In the genomic region with DNA sequence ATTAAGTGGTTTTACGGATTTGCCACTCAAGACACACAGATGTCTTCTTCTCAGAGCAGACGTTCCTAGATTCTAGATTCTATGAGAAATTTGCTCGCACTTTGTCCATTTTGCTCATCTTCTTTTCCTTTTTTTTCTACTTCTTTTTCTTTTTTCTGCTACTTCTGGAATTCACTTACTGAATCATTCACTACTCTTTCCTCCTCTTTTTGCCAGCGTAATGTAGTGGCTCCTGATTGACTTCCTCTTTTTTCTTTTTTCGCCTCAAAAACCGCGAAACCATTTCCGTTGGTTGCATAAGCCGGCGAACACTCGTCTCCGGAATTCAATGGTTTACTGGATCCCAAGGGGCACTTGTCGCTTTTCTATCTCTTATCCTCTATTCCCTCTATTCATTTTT, we compare ENCODE assay signal across 5 worm cellular contexts.
TF ChIP-seq lines count a peak whose summit lies in the region.

No protein-coding gene starts in this region.

TF ChIP-seq in whole organism, L1 larva, 84 proteins besides CTCF, POLR2A, EP300 and RAD21:
- no peak for TF ChIP-seq ztf-11 (tag; optimal IDR thresholded peaks at IDR 0.05; lab: Kevin White, UChicago)
- no peak for TF ChIP-seq lin-35 (GFP tag; optimal IDR thresholded peaks at IDR 0.05; lab: Kevin White, UChicago)
- TF ChIP-seq efl-1 (optimal IDR thresholded peaks at IDR 0.05; lab: Kevin White, UChicago) = no peak
- peak in 1 of 2 experiments; percentile 70 for TF ChIP-seq efl-1 (GFP tag; optimal IDR thresholded peaks at IDR 0.05 in 1 of 2; lab: Kevin White, UChicago)
- TF ChIP-seq fkh-10 (GFP tag; optimal IDR thresholded peaks at IDR 0.05; lab: Kevin White, UChicago) = peak; percentile 52
- TF ChIP-seq alr-1 (tag; optimal IDR thresholded peaks at IDR 0.05; lab: Kevin White, UChicago; ENCODE audit: borderline replicate concordance) = no peak

TF ChIP-seq in whole organism, L3 larva, 47 proteins besides CTCF, POLR2A, EP300 and RAD21:
- TF ChIP-seq nfya-1 (tag; optimal IDR thresholded peaks at IDR 0.05; lab: Kevin White, UChicago; ENCODE audit: insufficient read depth) (no peak), fkh-10 (GFP tag; optimal IDR thresholded peaks at IDR 0.05; lab: Kevin White, UChicago) (peak; percentile 14)

TF ChIP-seq in whole organism, L4 larva, 104 proteins besides CTCF, POLR2A, EP300 and RAD21:
- TF ChIP-seq ZK337.2 (GFP tag; IDR thresholded peaks at IDR 0.05; lab: Robert Waterston, UW) = no peak
- peak; percentile 51 for TF ChIP-seq ces-1 (GFP tag; optimal IDR thresholded peaks at IDR 0.05; lab: Kevin White, UChicago)

TF ChIP-seq in whole organism, late embryonic, 69 proteins besides CTCF, POLR2A, EP300 and RAD21:
- TF ChIP-seq unc-42 (tag; optimal IDR thresholded peaks at IDR 0.05; lab: Kevin White, UChicago) (peak; percentile 13), tbx-2 (tag; optimal IDR thresholded peaks at IDR 0.05; lab: Kevin White, UChicago) (no peak)

TF ChIP-seq in whole organism, mixed stage, embryonic, 35 proteins besides CTCF, POLR2A, EP300 and RAD21:
- TF ChIP-seq ces-1 (GFP tag; optimal IDR thresholded peaks at IDR 0.05; lab: Kevin White, UChicago) (peak; percentile 29), mls-2 (tag; optimal IDR thresholded peaks at IDR 0.05; lab: Kevin White, UChicago) (no peak)

Comparison
In these comparisons a context has a peak if more than half of its experiments do, and no peak if none do; other contexts are left out.
1. Of the 29 proteins assayed by ChIP-seq in both whole organism, L4 larva and whole organism, L1 larva: peak only in whole organism, L4 larva: ces-1; only in whole organism, L1 larva: fkh-10; in both: none; in neither: 27.